Worm (Caenorhabditis elegans) whole organism, early embryonic: ENCODE results near the gene lurp-2.

Source experiments
- F13C5.2 ChIP-seq: sonication (generic microtip); optimal IDR thresholded peaks from 2 replicates; lab custom pipeline; 2017; ENCODE audit warnings: mild to moderate bottlenecking, missing genetic modification characterization, inconsistent platforms, missing compliant biosample characterization
- ama-1 ChIP-seq: fragments of 150-350 bp; optimal IDR thresholded peaks from 2 replicates; lab custom pipeline; 2014
- tbx-11 ChIP-seq: fragments of 200-800 bp; sonication (Bioruptor generic); IDR thresholded peaks from 2 replicates; pipeline ENCODE4 v1.3.6; 2022; ENCODE audit warnings: missing genetic modification characterization, missing compliant biosample characterization

DNA sequence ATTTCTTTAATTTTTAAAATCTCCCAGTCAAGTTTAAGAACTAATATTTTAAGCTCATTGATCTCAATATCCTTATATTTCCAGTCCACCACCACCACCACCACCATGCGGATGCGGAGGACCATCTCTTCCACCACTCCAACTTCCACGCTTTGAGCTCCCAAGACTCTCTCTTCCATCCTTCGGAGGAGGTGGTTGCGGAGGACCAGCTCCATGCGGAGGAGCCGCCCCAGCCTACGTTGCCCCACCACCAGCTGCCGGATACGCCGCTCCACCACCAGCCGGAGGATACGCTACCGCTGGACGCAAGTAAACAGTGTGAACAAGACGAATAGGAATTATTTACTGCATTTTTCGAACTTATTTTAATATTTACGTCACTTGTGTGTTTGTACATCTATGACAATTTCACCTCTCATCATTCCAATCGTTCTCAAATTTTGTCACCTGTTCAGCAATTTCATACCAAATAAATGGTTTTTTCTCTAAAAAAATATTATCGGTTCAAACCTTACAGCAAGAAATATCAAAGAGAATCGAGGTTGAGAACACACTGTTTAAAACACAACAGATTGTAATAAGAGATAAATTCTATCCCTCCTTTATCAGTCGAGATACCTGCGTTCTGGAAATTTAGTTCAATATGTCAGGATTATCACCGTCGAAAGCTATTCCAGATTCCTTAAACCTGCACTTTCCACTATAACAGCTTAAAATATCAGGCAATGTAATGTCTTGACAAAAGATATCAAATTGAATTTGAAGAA lies 42.0 kb upstream of the lurp-2 start:
- TF ChIP-seq tbx-11 (GFP tag; lab: Robert Waterston, UW) (no peak), F13C5.2 (tag; lab: Kevin White, UChicago) (no peak), ama-1 (lab: Kevin White, UChicago) (no peak)
